Worm (Caenorhabditis elegans): ENCODE results near the gene gst-23.

DNA sequence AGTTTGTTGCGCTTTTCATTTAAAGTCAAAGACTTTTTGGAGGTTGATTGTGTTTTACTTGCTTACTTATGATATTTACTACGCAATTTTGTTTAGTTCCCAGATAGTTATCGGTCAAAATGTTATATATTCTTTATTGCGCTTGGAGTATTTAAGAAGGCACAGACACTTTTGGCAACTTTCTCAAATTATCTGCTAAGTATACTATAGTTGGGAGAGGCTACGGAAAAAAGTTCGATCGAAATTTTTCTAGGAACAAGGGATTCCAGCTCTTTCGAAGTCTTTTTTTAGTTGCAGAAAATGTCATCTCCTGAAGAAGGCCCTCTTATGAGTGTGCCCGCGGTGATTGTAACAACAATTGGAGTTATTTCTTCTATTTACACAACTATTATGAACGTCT lies 17.0 kb downstream of the gst-23 start, which contains the start of gene srbc-5:
- TF ChIP-seq tab-1 (GFP tag; IDR thresholded peaks at IDR 0.05) (no peak), ztf-29 (GFP tag; IDR thresholded peaks at IDR 0.05) (no peak), cog-1 (tag; optimal IDR thresholded peaks at IDR 0.05) (no peak), T22C8.4 (GFP tag; IDR thresholded peaks at IDR 0.05) (no peak)

Measured in whole organism, midembryonic.